Fruit fly (Drosophila melanogaster) S2 (cell line): ENCODE data around the gene gammaSnap2.

Experiments
- CG8478 ChIP-seq: fragments of >200 bp; optimal IDR thresholded peaks from 2 replicates; lab custom pipeline; 2018
- CTCF ChIP-seq, 2 experiments: fragments of >200 bp; optimal IDR thresholded peaks; 2 replicates each; lab custom pipeline; 2018

DNA sequence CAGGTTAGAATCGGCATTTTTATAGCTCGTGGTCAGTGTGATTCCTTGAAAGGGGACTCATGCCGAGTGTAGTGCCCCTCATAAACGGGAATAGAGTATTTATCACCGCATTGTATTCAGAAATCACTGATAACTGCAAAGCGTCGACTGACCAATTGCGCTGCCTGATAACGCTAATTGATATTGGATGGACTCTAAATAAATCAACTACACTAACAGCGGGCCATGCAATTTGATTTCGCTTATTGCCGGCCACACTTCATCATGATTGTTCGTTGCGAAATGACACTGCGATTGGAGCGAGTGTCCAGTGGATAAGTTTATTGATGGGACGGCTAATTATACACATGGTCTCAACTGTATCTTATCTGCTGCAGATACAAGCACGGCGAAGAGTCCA is 1.6 kb downstream of the gammaSnap2 start:
- TF ChIP-seq CTCF (optimal IDR thresholded peaks at IDR 0.05; lab: Kevin White, UChicago) (no peak), CG8478 (no peak)
